Fruit fly (Drosophila melanogaster): Measurements from ENCODE around the gene CG18731.

Gene CG18731

DNA sequence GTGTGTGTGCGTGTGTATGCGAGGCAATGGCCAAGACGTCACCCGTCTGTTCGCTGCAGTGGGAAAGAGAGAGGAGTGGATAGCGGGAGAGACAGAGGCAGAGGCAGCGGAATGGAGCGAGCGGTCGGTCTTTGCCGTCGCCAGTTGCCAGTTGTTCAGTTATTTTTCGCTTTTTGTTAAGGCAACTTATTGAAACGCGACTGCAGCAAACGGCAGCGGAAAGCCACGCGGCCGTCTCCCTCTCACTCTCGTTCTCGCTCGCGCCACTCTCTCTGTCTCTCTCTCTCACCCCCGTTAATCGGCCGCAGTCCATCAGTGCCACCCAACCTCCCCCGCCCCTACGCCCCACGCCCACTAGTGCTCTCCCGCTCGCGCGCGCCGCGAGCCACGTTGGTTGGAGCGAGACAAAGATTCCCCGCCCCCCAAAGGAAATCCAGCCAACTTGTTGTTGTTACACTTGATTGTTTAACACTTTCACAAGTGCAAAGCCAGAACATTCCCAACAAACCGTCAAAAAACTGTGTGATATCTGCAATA is 48.0 kb downstream of the CG18731 start (continued):
- TF ChIP-seq CG1792 (GFP tag; optimal IDR thresholded peaks at IDR 0.05), result no peak
- TF ChIP-seq ato (GFP tag; IDR thresholded peaks at IDR 0.05; ENCODE audit: partially characterized antibody), result no peak
- TF ChIP-seq ara (GFP tag; IDR thresholded peaks at IDR 0.05), result 0 out of 2 replicates have a peak, but pooled peaks have one; percentile 25
- TF ChIP-seq schlank (tag; optimal IDR thresholded peaks at IDR 0.05), result peak; percentile 1
- no peak for TF ChIP-seq Myb (GFP tag; optimal IDR thresholded peaks at IDR 0.05)
- no peak for TF ChIP-seq CG7745 (tag; optimal IDR thresholded peaks at IDR 0.05)
- peak; percentile 82 for TF ChIP-seq sr (GFP tag; IDR thresholded peaks at IDR 0.05)
- no peak for TF ChIP-seq CG18011 (GFP tag; optimal IDR thresholded peaks at IDR 0.05)
- TF ChIP-seq Drgx (GFP tag; IDR thresholded peaks at IDR 0.05), result peak; percentile 52
- peak; percentile 79 for TF ChIP-seq klu (GFP tag; IDR thresholded peaks at IDR 0.05)
- peak; percentile 5 for TF ChIP-seq Side (GFP tag; optimal IDR thresholded peaks at IDR 0.05)
- peak; percentile 86 to 92 for TF ChIP-seq Trl (optimal IDR thresholded peaks at IDR 0.05)
- peak; percentile 34 for TF ChIP-seq Trl (GFP tag; optimal IDR thresholded peaks at IDR 0.05)
- no peak for TF ChIP-seq emc (GFP tag; optimal IDR thresholded peaks at IDR 0.05)
- peak; percentile 98 for TF ChIP-seq CG3065 (GFP tag; optimal IDR thresholded peaks at IDR 0.05)
- TF ChIP-seq Stat92E (GFP tag; optimal IDR thresholded peaks at IDR 0.05), result peak in 1 of 3 experiments; percentile 19
- no peak for TF ChIP-seq Chrac-16 (GFP tag; optimal IDR thresholded peaks at IDR 0.05)
- TF ChIP-seq Atf6 (GFP tag; IDR thresholded peaks at IDR 0.05), result peak; percentile 69
- TF ChIP-seq ind (GFP tag; optimal IDR thresholded peaks at IDR 0.05), result no peak
- peak; percentile 87 for TF ChIP-seq CG10543 (GFP tag; optimal IDR thresholded peaks at IDR 0.05)
- TF ChIP-seq Tbp (GFP tag; optimal IDR thresholded peaks at IDR 0.05), result no peak
- no peak for TF ChIP-seq Dip2 (GFP tag; IDR thresholded peaks at IDR 0.05)
- no peak for TF ChIP-seq CG15011 (GFP tag; optimal IDR thresholded peaks at IDR 0.05)
- TF ChIP-seq CG3847 (GFP tag; IDR thresholded peaks at IDR 0.05), result no peak
- TF ChIP-seq CG7928 (GFP tag; optimal IDR thresholded peaks at IDR 0.05), result no peak
- TF ChIP-seq Aef1 (GFP tag; IDR thresholded peaks at IDR 0.05), result peak; percentile 78
- TF ChIP-seq chm (GFP tag; IDR thresholded peaks at IDR 0.05), result peak; percentile 62; the same call in 1 of the 2 replicates
- no peak for TF ChIP-seq CG6654 (GFP tag; optimal IDR thresholded peaks at IDR 0.05)
- TF ChIP-seq Atf-2 (GFP tag; optimal IDR thresholded peaks at IDR 0.05), result no peak
- TF ChIP-seq Vsx1 (GFP tag; optimal IDR thresholded peaks at IDR 0.05), result no peak
- no peak for TF ChIP-seq CG4617 (GFP tag; optimal IDR thresholded peaks at IDR 0.05; ENCODE audit: borderline replicate concordance)
- TF ChIP-seq tin (GFP tag; optimal IDR thresholded peaks at IDR 0.05), result no peak
- no peak for TF ChIP-seq fd3F (GFP tag; optimal IDR thresholded peaks at IDR 0.05)
- no peak for TF ChIP-seq slp2 (GFP tag; optimal IDR thresholded peaks at IDR 0.05)
- peak; percentile 71 for TF ChIP-seq YL-1 (GFP tag; optimal IDR thresholded peaks at IDR 0.05)
- TF ChIP-seq eyg (GFP tag; optimal IDR thresholded peaks at IDR 0.05), result no peak
- TF ChIP-seq CG11696 (GFP tag; IDR thresholded peaks at IDR 0.05), result no peak
- TF ChIP-seq CG10209 (GFP tag; optimal IDR thresholded peaks at IDR 0.05), result peak; percentile 6
- TF ChIP-seq tio (GFP tag; optimal IDR thresholded peaks at IDR 0.05), result no peak
- no peak for TF ChIP-seq Hmx (GFP tag; optimal IDR thresholded peaks at IDR 0.05)
- peak; percentile 40; the same call in 2 of the 4 replicates for TF ChIP-seq Dll (GFP tag; IDR thresholded peaks at IDR 0.05; ENCODE audit: partially characterized antibody)
- TF ChIP-seq otp (GFP tag; IDR thresholded peaks at IDR 0.05), result 0 out of 3 replicates have a peak, but pooled peaks have one; percentile 67
- TF ChIP-seq Adf1 (GFP tag; IDR thresholded peaks at IDR 0.05), result peak; percentile 89
- TF ChIP-seq bowl (GFP tag; IDR thresholded peaks at IDR 0.05), result no peak
- no peak for TF ChIP-seq ewg (GFP tag; optimal IDR thresholded peaks at IDR 0.05)
- TF ChIP-seq CG4730 (GFP tag; IDR thresholded peaks at IDR 0.05), result no peak
- TF ChIP-seq Ada2b (GFP tag; IDR thresholded peaks at IDR 0.05), result no peak
- peak; percentile 37; the same call in 1 of the 3 replicates for TF ChIP-seq CG16813 (GFP tag; IDR thresholded peaks at IDR 0.05; ENCODE audit: partially characterized antibody)
- TF ChIP-seq Fer1 (GFP tag; optimal IDR thresholded peaks at IDR 0.05), result peak; percentile 64
- peak; percentile 99 for TF ChIP-seq CG1832 (GFP tag; optimal IDR thresholded peaks at IDR 0.05)
- peak; percentile 52 for TF ChIP-seq CG15073 (GFP tag; optimal IDR thresholded peaks at IDR 0.05)

Data from whole organism, embryonic.